Fruit fly (Drosophila melanogaster) whole organism, embryonic: ENCODE results near the gene Hsp110.

Experiments used
- B-H2 ChIP-seq: fragments of 200-800 bp; sonication (Bioruptor generic); optimal IDR thresholded peaks from 2 replicates; lab custom pipeline; 2018; ENCODE audit warnings: missing biosample characterization, mild to moderate bottlenecking, missing genetic modification characterization
- Bgb ChIP-seq: fragments of 200-800 bp; sonication (Bioruptor generic); IDR thresholded peaks from 2 replicates; pipeline ENCODE4 v1.3.6; 2022; ENCODE audit warnings: missing biosample characterization, missing genetic modification characterization; ENCODE audit not compliant: partially characterized antibody
- CG1024 ChIP-seq: fragments of 200-800 bp; sonication (Bioruptor generic); IDR thresholded peaks from 2 replicates; pipeline ENCODE4 v1.3.6; 2022; ENCODE audit warnings: missing biosample characterization, missing genetic modification characterization
- CG10979 ChIP-seq: fragments of 200-800 bp; sonication (Bioruptor generic); optimal IDR thresholded peaks from 2 replicates; lab custom pipeline; 2018; ENCODE audit warnings: missing biosample characterization, mild to moderate bottlenecking, missing genetic modification characterization, moderate library complexity
- CG12942 ChIP-seq: fragments of 200-800 bp; sonication (Bioruptor generic); optimal IDR thresholded peaks from 3 replicates; lab custom pipeline; 2016; ENCODE audit warnings: missing biosample characterization, missing genetic modification characterization
- CG13296 ChIP-seq: fragments of 200-800 bp; sonication (Bioruptor generic); optimal IDR thresholded peaks from 3 replicates; lab custom pipeline; 2018; ENCODE audit warnings: missing biosample characterization, mild to moderate bottlenecking, missing genetic modification characterization
- CG14860 ChIP-seq: fragments of 200-800 bp; sonication (Bioruptor generic); IDR thresholded peaks from 3 replicates; pipeline ENCODE4 v1.3.6; 2022; ENCODE audit warnings: missing biosample characterization, missing genetic modification characterization; ENCODE audit not compliant: partially characterized antibody
- CG1603 ChIP-seq: fragments of 200-800 bp; sonication (Bioruptor generic); optimal IDR thresholded peaks from 2 replicates; lab custom pipeline; 2019; ENCODE audit warnings: missing biosample characterization, mild to moderate bottlenecking, missing genetic modification characterization, moderate library complexity
- CG17328 ChIP-seq: fragments of 200-800 bp; sonication (Bioruptor generic); IDR thresholded peaks from 2 replicates; pipeline ENCODE4 v1.3.6; 2022; ENCODE audit warnings: missing biosample characterization, missing genetic modification characterization
- CG17829 ChIP-seq: fragments of 200-800 bp; optimal IDR thresholded peaks from 2 replicates; lab custom pipeline; 2019; ENCODE audit warnings: missing biosample characterization, mild to moderate bottlenecking, missing genetic modification characterization, moderate library complexity
- CG2116 ChIP-seq: fragments of 200-800 bp; sonication (Bioruptor generic); optimal IDR thresholded peaks from 3 replicates; lab custom pipeline; 2018; ENCODE audit warnings: missing biosample characterization, mild to moderate bottlenecking, missing genetic modification characterization
- CG31388 ChIP-seq: fragments of 200-800 bp; sonication (Bioruptor generic); optimal IDR thresholded peaks from 2 replicates; lab custom pipeline; 2016; ENCODE audit warnings: missing biosample characterization, missing genetic modification characterization
- CG3407 ChIP-seq: fragments of 200-800 bp; sonication (Bioruptor generic); optimal IDR thresholded peaks from 2 replicates; lab custom pipeline; 2018; ENCODE audit warnings: missing biosample characterization, mild to moderate bottlenecking, missing genetic modification characterization
- CG42726 ChIP-seq: fragments of 200-800 bp; sonication (Bioruptor generic); IDR thresholded peaks from 2 replicates; pipeline ENCODE4 v1.3.6; 2022; ENCODE audit warnings: missing biosample characterization, missing genetic modification characterization; ENCODE audit not compliant: partially characterized antibody
- CG5245 ChIP-seq: fragments of 200-800 bp; sonication (Bioruptor generic); optimal IDR thresholded peaks from 3 replicates; lab custom pipeline; 2016; ENCODE audit warnings: missing biosample characterization, missing genetic modification characterization
- CG6654 ChIP-seq: fragments of 200-800 bp; sonication (Bioruptor generic); optimal IDR thresholded peaks from 2 replicates; lab custom pipeline; 2017; ENCODE audit warnings: missing biosample characterization, mild to moderate bottlenecking, missing genetic modification characterization
- CG8281 ChIP-seq: fragments of 200-800 bp; sonication (Bioruptor generic); optimal IDR thresholded peaks from 2 replicates; lab custom pipeline; 2018; ENCODE audit warnings: missing biosample characterization, mild to moderate bottlenecking, missing genetic modification characterization, moderate library complexity
- CG9609 ChIP-seq: fragments of 200-800 bp; sonication (Bioruptor generic); optimal IDR thresholded peaks from 3 replicates; lab custom pipeline; 2016; ENCODE audit warnings: missing biosample characterization, missing genetic modification characterization
- CkIIα-i1 ChIP-seq: fragments of 200-800 bp; sonication (Bioruptor generic); IDR thresholded peaks from 2 replicates; pipeline ENCODE4 v1.3.6; 2022; ENCODE audit warnings: missing biosample characterization, missing genetic modification characterization
- E2f1 ChIP-seq: fragments of 200-800 bp; sonication (Bioruptor generic); IDR thresholded peaks from 2 replicates; pipeline ENCODE4 v1.3.6; 2022; ENCODE audit warnings: missing biosample characterization, missing genetic modification characterization
- HLHmδ ChIP-seq: fragments of 200-800 bp; sonication (Bioruptor generic); optimal IDR thresholded peaks from 2 replicates; lab custom pipeline; 2018; ENCODE audit warnings: missing biosample characterization, mild to moderate bottlenecking, missing genetic modification characterization, moderate library complexity
- Hey ChIP-seq: fragments of 200-800 bp; sonication (Bioruptor generic); optimal IDR thresholded peaks from 3 replicates; lab custom pipeline; 2018; ENCODE audit warnings: missing biosample characterization, mild to moderate bottlenecking, missing genetic modification characterization
- Mrtf ChIP-seq: fragments of 200-800 bp; sonication (Bioruptor generic); IDR thresholded peaks from 3 replicates; pipeline ENCODE4 v1.3.6; 2022; ENCODE audit warnings: missing biosample characterization, missing genetic modification characterization
- Myb ChIP-seq: fragments of 200-800 bp; sonication (Bioruptor generic); optimal IDR thresholded peaks from 2 replicates; lab custom pipeline; 2016; ENCODE audit warnings: missing biosample characterization, missing genetic modification characterization
- Trl ChIP-seq, 3 experiments: fragments of >200 bp in 2 of 3; fragments of 200-800 bp in 1 of 3; sonication (Bioruptor generic) in 1 of 3; optimal IDR thresholded peaks; 2 replicates in 1 of 3; 3 replicates in 2 of 3; lab custom pipeline; 2016 to 2017; ENCODE audit warnings: missing biosample characterization in 1 of 3, missing genetic modification characterization in 1 of 3
- Xrp1 ChIP-seq: fragments of 200-800 bp; sonication (Bioruptor generic); IDR thresholded peaks from 2 replicates; pipeline ENCODE4 v1.3.6; 2022; ENCODE audit warnings: missing biosample characterization, missing genetic modification characterization
- fd102C ChIP-seq: fragments of 200-800 bp; sonication (Bioruptor generic); optimal IDR thresholded peaks from 2 replicates; lab custom pipeline; 2018; ENCODE audit warnings: missing biosample characterization, mild to moderate bottlenecking, missing genetic modification characterization, moderate library complexity
- fd96Cb ChIP-seq: fragments of 200-800 bp; sonication (Bioruptor generic); optimal IDR thresholded peaks from 2 replicates; lab custom pipeline; 2018; ENCODE audit warnings: missing biosample characterization, mild to moderate bottlenecking, missing genetic modification characterization, moderate library complexity
- grau ChIP-seq: fragments of 200-800 bp; optimal IDR thresholded peaks from 3 replicates; lab custom pipeline; 2019; ENCODE audit warnings: missing biosample characterization, mild to moderate bottlenecking, missing genetic modification characterization, moderate library complexity
- ham ChIP-seq: fragments of 200-800 bp; sonication (Bioruptor generic); IDR thresholded peaks from 2 replicates; pipeline ENCODE4 v1.3.6; 2022; ENCODE audit warnings: missing biosample characterization, missing genetic modification characterization
- hbn ChIP-seq: fragments of 200-800 bp; sonication (Bioruptor generic); IDR thresholded peaks from 2 replicates; pipeline ENCODE4 v1.3.6; 2022; ENCODE audit warnings: missing biosample characterization, missing genetic modification characterization; ENCODE audit not compliant: partially characterized antibody
- inv ChIP-seq: fragments of 200-800 bp; sonication (Bioruptor generic); IDR thresholded peaks from 2 replicates; pipeline ENCODE4 v1.3.6; 2022; ENCODE audit warnings: missing biosample characterization, missing genetic modification characterization; ENCODE audit not compliant: partially characterized antibody
- jing ChIP-seq: fragments of 200-800 bp; sonication (Bioruptor generic); optimal IDR thresholded peaks from 2 replicates; lab custom pipeline; 2018; ENCODE audit warnings: missing biosample characterization, mild to moderate bottlenecking, missing genetic modification characterization
- nerfin-2 ChIP-seq: fragments of 200-800 bp; sonication (Bioruptor generic); IDR thresholded peaks from 2 replicates; pipeline ENCODE4 v1.3.6; 2022; ENCODE audit warnings: missing biosample characterization, missing genetic modification characterization; ENCODE audit not compliant: partially characterized antibody
- nmo ChIP-seq: fragments of 200-800 bp; sonication (Bioruptor generic); optimal IDR thresholded peaks from 2 replicates; lab custom pipeline; 2018; ENCODE audit warnings: missing biosample characterization, mild to moderate bottlenecking, missing genetic modification characterization, moderate library complexity
- odd ChIP-seq: fragments of 200-800 bp; sonication (Bioruptor generic); optimal IDR thresholded peaks from 2 replicates; lab custom pipeline; 2017; ENCODE audit warnings: missing biosample characterization, mild to moderate bottlenecking, missing genetic modification characterization
- pan ChIP-seq, 4 experiments: fragments of >200 bp in 3 of 4; fragments of 200-800 bp in 1 of 4; sonication (Bioruptor generic) in 1 of 4; optimal IDR thresholded peaks in 3 of 4; IDR thresholded peaks in 1 of 4; 2 replicates each; pipeline versions ENCODE4 v1.3.6 to Lab custom; 2017 to 2022; ENCODE audit warnings: missing biosample characterization in 2 of 4, missing genetic modification characterization in 2 of 4, mixed read lengths in 1 of 4
- phol ChIP-seq: fragments of 200-800 bp; sonication (Bioruptor generic); optimal IDR thresholded peaks from 3 replicates; lab custom pipeline; 2018; ENCODE audit warnings: missing biosample characterization, mild to moderate bottlenecking, missing genetic modification characterization, moderate library complexity
- pita ChIP-seq: fragments of 200-800 bp; sonication (Bioruptor generic); optimal IDR thresholded peaks from 2 replicates; lab custom pipeline; 2017; ENCODE audit warnings: missing biosample characterization, mild to moderate bottlenecking, missing genetic modification characterization
- psq ChIP-seq: fragments of 200-800 bp; sonication (Bioruptor generic); optimal IDR thresholded peaks from 2 replicates; lab custom pipeline; 2017; ENCODE audit warnings: missing biosample characterization, missing genetic modification characterization
- slou ChIP-seq: fragments of 200-800 bp; sonication (Bioruptor generic); optimal IDR thresholded peaks from 3 replicates; lab custom pipeline; 2016; ENCODE audit warnings: missing biosample characterization, missing genetic modification characterization
- tin ChIP-seq: fragments of 200-800 bp; sonication (Bioruptor generic); optimal IDR thresholded peaks from 3 replicates; lab custom pipeline; 2016; ENCODE audit warnings: missing biosample characterization, missing genetic modification characterization
- unpg ChIP-seq: fragments of 200-800 bp; sonication (Bioruptor generic); optimal IDR thresholded peaks from 3 replicates; lab custom pipeline; 2018; ENCODE audit warnings: missing biosample characterization, mild to moderate bottlenecking, missing genetic modification characterization, moderate library complexity
- vfl ChIP-seq: fragments of 200-800 bp; sonication (Bioruptor generic); optimal IDR thresholded peaks from 2 replicates; lab custom pipeline; 2016; ENCODE audit warnings: missing biosample characterization, missing genetic modification characterization
- vnd ChIP-seq: fragments of 200-800 bp; sonication (Bioruptor generic); IDR thresholded peaks from 3 replicates; pipeline ENCODE4 v1.3.6; 2022; ENCODE audit warnings: missing biosample characterization, missing genetic modification characterization; ENCODE audit not compliant: partially characterized antibody
- zf30C ChIP-seq: fragments of 200-800 bp; sonication (Bioruptor generic); optimal IDR thresholded peaks from 3 replicates; lab custom pipeline; 2018; ENCODE audit warnings: missing biosample characterization, mild to moderate bottlenecking, missing genetic modification characterization
- zfh2 ChIP-seq: fragments of 200-800 bp; sonication (Bioruptor generic); optimal IDR thresholded peaks from 2 replicates; lab custom pipeline; 2016; ENCODE audit warnings: missing biosample characterization, missing genetic modification characterization

The Hsp110 gene

dm6 chr3L:14031171-14032126 is 5.4 kb upstream of the Hsp110 start, which contains the start of the genes CG6650 and endos (continued):
- TF ChIP-seq Mrtf (GFP tag; lab: Robert Waterston, UW) = no peak
- peak; percentile 45 for TF ChIP-seq grau (tag; lab: Kevin White, UChicago)
- TF ChIP-seq zf30C (GFP tag; lab: Kevin White, UChicago) = no peak
- no peak for TF ChIP-seq E2f1 (GFP tag; lab: Robert Waterston, UW)
- TF ChIP-seq HLHmδ (GFP tag; lab: Kevin White, UChicago) = no peak
- peak; percentile 69 for TF ChIP-seq B-H2 (GFP tag; lab: Kevin White, UChicago)
- TF ChIP-seq psq (GFP tag; lab: Kevin White, UChicago) = peak; percentile 24
- TF ChIP-seq pan (optimal IDR thresholded peaks at IDR 0.05; lab: Kevin White, UChicago) = no peak
- TF ChIP-seq pan (GFP tag; optimal IDR thresholded peaks at IDR 0.05 in 1 of 2, IDR thresholded peaks at IDR 0.05 in 1 of 2) = no peak
- TF ChIP-seq CG5245 (GFP tag; lab: Kevin White, UChicago) = no peak
- no peak for TF ChIP-seq CkIIα-i1 (GFP tag; lab: Robert Waterston, UW)
- TF ChIP-seq vfl (GFP tag; lab: Kevin White, UChicago) = no peak
- TF ChIP-seq Hey (tag; lab: Kevin White, UChicago) = peak; percentile 38
- peak; percentile 27 for TF ChIP-seq CG12942
- no peak for TF ChIP-seq jing (GFP tag; lab: Kevin White, UChicago)
- TF ChIP-seq Bgb (GFP tag; lab: Robert Waterston, UW) = peak; percentile 76
- no peak for TF ChIP-seq ham (GFP tag; lab: Robert Waterston, UW)
- TF ChIP-seq hbn = peak; percentile 59
- TF ChIP-seq pita (GFP tag; lab: Kevin White, UChicago) = peak; percentile 56
- no peak for TF ChIP-seq zfh2 (GFP tag; lab: Kevin White, UChicago)
- peak; percentile 75 for TF ChIP-seq nerfin-2
- peak; percentile 63 for TF ChIP-seq CG1603 (tag; lab: Kevin White, UChicago)
- TF ChIP-seq CG17328 = no peak
- TF ChIP-seq fd96Cb (tag; lab: Kevin White, UChicago) = no peak
- no peak for TF ChIP-seq unpg (GFP tag; lab: Kevin White, UChicago)
- TF ChIP-seq CG6654 (GFP tag; lab: Kevin White, UChicago) = no peak
- peak; percentile 69 for TF ChIP-seq CG13296 (GFP tag; lab: Kevin White, UChicago)
- peak; percentile 58 for TF ChIP-seq nmo (GFP tag; lab: Kevin White, UChicago)
- peak; percentile 68 for TF ChIP-seq inv (GFP tag; lab: Robert Waterston, UW)
- TF ChIP-seq Myb = peak; percentile 87
- TF ChIP-seq slou (GFP tag; lab: Kevin White, UChicago) = no peak
- TF ChIP-seq Xrp1 = 0 out of 2 replicates have a peak, but pooled peaks have one; percentile 5
- no peak for TF ChIP-seq CG42726 (GFP tag; lab: Robert Waterston, UW)
- TF ChIP-seq fd102C (GFP tag; lab: Kevin White, UChicago) = no peak
- TF ChIP-seq phol = peak; percentile 64
- TF ChIP-seq odd (GFP tag; lab: Kevin White, UChicago) = no peak
- TF ChIP-seq CG2116 (GFP tag; lab: Kevin White, UChicago) = peak; percentile 96
- TF ChIP-seq CG14860 (GFP tag; lab: Robert Waterston, UW) = peak; percentile 82
- no peak for TF ChIP-seq CG8281 (tag; lab: Kevin White, UChicago)
- peak; percentile 73 for TF ChIP-seq vnd (GFP tag; lab: Robert Waterston, UW)
- TF ChIP-seq tin (GFP tag; lab: Kevin White, UChicago) = peak; percentile 37
- TF ChIP-seq CG17829 (tag; lab: Kevin White, UChicago) = peak; percentile 52
- no peak for TF ChIP-seq Trl (optimal IDR thresholded peaks at IDR 0.05; lab: Kevin White, UChicago)
- no peak for TF ChIP-seq Trl (GFP tag; optimal IDR thresholded peaks at IDR 0.05; lab: Kevin White, UChicago)
- TF ChIP-seq CG9609 (GFP tag; lab: Kevin White, UChicago) = no peak
- TF ChIP-seq CG1024 (GFP tag; lab: Robert Waterston, UW) = no peak
- no peak for TF ChIP-seq CG3407 (GFP tag; lab: Kevin White, UChicago)
- TF ChIP-seq CG10979 (tag; lab: Kevin White, UChicago) = no peak
- no peak for TF ChIP-seq CG31388 (GFP tag; lab: Kevin White, UChicago)
